Worm (Caenorhabditis elegans) whole organism, L3 larva: Measurements from ENCODE around the gene cyp-35A3.

Experiments
- R02D3.7 ChIP-seq: fragments of 150-350 bp; optimal IDR thresholded peaks from 2 replicates; lab custom pipeline; 2014; ENCODE audit warnings: missing biosample characterization, missing genetic modification characterization
- aly-2 ChIP-seq: fragments of 150-350 bp; optimal IDR thresholded peaks from 2 replicates; lab custom pipeline; 2014; ENCODE audit warnings: missing biosample characterization, missing genetic modification characterization
- ama-1 ChIP-seq: fragments of 150-350 bp; optimal IDR thresholded peaks from 2 replicates; lab custom pipeline; 2018
- ceh-16 ChIP-seq: sonication (generic microtip); optimal IDR thresholded peaks from 2 replicates; lab custom pipeline; 2017; ENCODE audit warnings: missing biosample characterization, missing genetic modification characterization
- ceh-28 ChIP-seq: fragments of 150-350 bp; optimal IDR thresholded peaks from 2 replicates; lab custom pipeline; 2014; ENCODE audit warnings: missing biosample characterization, missing genetic modification reagents, missing genetic modification characterization
- ceh-82 ChIP-seq: fragments of 150-350 bp; optimal IDR thresholded peaks from 2 replicates; lab custom pipeline; 2014; ENCODE audit warnings: missing biosample characterization, missing genetic modification characterization
- daf-12 ChIP-seq: fragments of 150-350 bp; optimal IDR thresholded peaks from 2 replicates; lab custom pipeline; 2014; ENCODE audit warnings: missing biosample characterization, missing genetic modification reagents, missing genetic modification characterization
- egl-5 ChIP-seq: fragments of 150-350 bp; optimal IDR thresholded peaks from 2 replicates; lab custom pipeline; 2017; ENCODE audit warnings: missing biosample characterization, missing genetic modification reagents, missing genetic modification characterization, inconsistent platforms
- elt-1 ChIP-seq: fragments of 150-350 bp; optimal IDR thresholded peaks from 2 replicates; lab custom pipeline; 2014; ENCODE audit warnings: missing biosample characterization, missing genetic modification characterization
- elt-3 ChIP-seq, 3 experiments: fragments of 150-350 bp in 1 of 3; sonication (generic microtip) in 2 of 3; optimal IDR thresholded peaks; 2 replicates in 2 of 3; 4 replicates in 1 of 3; lab custom pipeline; 2014 to 2017; ENCODE audit warnings: missing biosample characterization in 3 of 3, missing genetic modification characterization in 3 of 3
- eor-1 ChIP-seq, 2 experiments: fragments of 150-350 bp; optimal IDR thresholded peaks; 2 replicates each; lab custom pipeline; 2014 to 2018; ENCODE audit warnings: missing biosample characterization in 2 of 2, missing genetic modification characterization in 2 of 2
- fkh-2 ChIP-seq: fragments of 150-350 bp; optimal IDR thresholded peaks from 2 replicates; lab custom pipeline; 2014; ENCODE audit warnings: missing biosample characterization, missing genetic modification reagents, missing genetic modification characterization
- fos-1 ChIP-seq: fragments of 150-350 bp; optimal IDR thresholded peaks from 2 replicates; lab custom pipeline; 2014; ENCODE audit warnings: missing biosample characterization, missing genetic modification characterization
- hmg-11 ChIP-seq: sonication (generic microtip); optimal IDR thresholded peaks from 2 replicates; lab custom pipeline; 2016; ENCODE audit warnings: missing genetic modification characterization, missing compliant biosample characterization
- lin-15B ChIP-seq: fragments of 150-350 bp; optimal IDR thresholded peaks from 2 replicates; lab custom pipeline; 2014; ENCODE audit warnings: missing biosample characterization, missing genetic modification characterization
- lin-39 ChIP-seq: fragments of 150-350 bp; optimal IDR thresholded peaks from 2 replicates; lab custom pipeline; 2018; ENCODE audit warnings: missing biosample characterization, missing genetic modification reagents, missing genetic modification characterization
- lsy-12 ChIP-seq: sonication (generic microtip); optimal IDR thresholded peaks from 2 replicates; lab custom pipeline; 2016; ENCODE audit warnings: mild to moderate bottlenecking, missing genetic modification characterization, missing compliant biosample characterization
- mml-1 ChIP-seq: fragments of 150-350 bp; sonication (generic microtip); optimal IDR thresholded peaks from 3 replicates; lab custom pipeline; 2014; ENCODE audit warnings: missing biosample characterization, missing genetic modification characterization
- nfya-1 ChIP-seq: sonication (generic microtip); optimal IDR thresholded peaks from 2 replicates; lab custom pipeline; 2017; ENCODE audit warnings: missing genetic modification characterization, mild to moderate bottlenecking, missing compliant biosample characterization, antibody characterized with exemption, moderate library complexity; ENCODE audit not compliant: insufficient read depth
- nhr-12 ChIP-seq: fragments of 150-350 bp; optimal IDR thresholded peaks from 2 replicates; lab custom pipeline; 2014; ENCODE audit warnings: missing biosample characterization, missing genetic modification characterization
- nhr-23 ChIP-seq: fragments of 150-350 bp; optimal IDR thresholded peaks from 2 replicates; lab custom pipeline; 2014; ENCODE audit warnings: missing biosample characterization, missing genetic modification reagents, missing genetic modification characterization
- nhr-237 ChIP-seq: fragments of 150-350 bp; optimal IDR thresholded peaks from 2 replicates; lab custom pipeline; 2014; ENCODE audit warnings: missing biosample characterization, missing genetic modification characterization
- nhr-28 ChIP-seq: fragments of 150-350 bp; optimal IDR thresholded peaks from 2 replicates; lab custom pipeline; 2014; ENCODE audit warnings: missing biosample characterization, missing genetic modification characterization
- nhr-43 ChIP-seq: sonication (generic microtip); optimal IDR thresholded peaks from 2 replicates; lab custom pipeline; 2016; ENCODE audit warnings: mild to moderate bottlenecking, missing genetic modification characterization, missing compliant biosample characterization; ENCODE audit not compliant: poor library complexity, severe bottlenecking
- nhr-67 ChIP-seq: fragments of 150-350 bp; optimal IDR thresholded peaks from 2 replicates; lab custom pipeline; 2014; ENCODE audit warnings: missing biosample characterization, missing genetic modification characterization
- nhr-77 ChIP-seq: fragments of 150-350 bp; optimal IDR thresholded peaks from 2 replicates; lab custom pipeline; 2014; ENCODE audit warnings: missing biosample characterization, missing genetic modification characterization
- pqm-1 ChIP-seq: fragments of 150-350 bp; optimal IDR thresholded peaks from 2 replicates; lab custom pipeline; 2017; ENCODE audit warnings: missing biosample characterization, missing genetic modification characterization, inconsistent platforms
- sea-2 ChIP-seq: fragments of 150-350 bp; sonication (generic microtip); optimal IDR thresholded peaks from 4 replicates; lab custom pipeline; 2014; ENCODE audit warnings: missing biosample characterization, missing genetic modification reagents, missing genetic modification characterization
- snpc-4 ChIP-seq: fragments of 150-350 bp; optimal IDR thresholded peaks from 2 replicates; lab custom pipeline; 2014; ENCODE audit warnings: missing biosample characterization, missing genetic modification characterization
- tbx-2 ChIP-seq: sonication (generic microtip); optimal IDR thresholded peaks from 2 replicates; lab custom pipeline; 2016; ENCODE audit warnings: mild to moderate bottlenecking, missing genetic modification characterization, missing compliant biosample characterization
- unc-39 ChIP-seq: sonication (generic microtip); optimal IDR thresholded peaks from 4 replicates; lab custom pipeline; 2017; ENCODE audit warnings: missing biosample characterization, missing genetic modification characterization
- unc-62 ChIP-seq: fragments of 150-350 bp; sonication (generic microtip); optimal IDR thresholded peaks from 4 replicates; lab custom pipeline; 2014; ENCODE audit warnings: missing biosample characterization, missing genetic modification reagents, missing genetic modification characterization
- zag-1 ChIP-seq: fragments of 150-350 bp; optimal IDR thresholded peaks from 2 replicates; lab custom pipeline; 2014; ENCODE audit warnings: missing biosample characterization, missing genetic modification characterization
- ztf-11 ChIP-seq: fragments of 150-350 bp; optimal IDR thresholded peaks from 2 replicates; lab custom pipeline; 2014; ENCODE audit warnings: missing biosample characterization, missing genetic modification characterization

Gene cyp-35A3

ce11 chrV:4007927-4008326 is 14.5 kb upstream of the cyp-35A3 start, which contains the start of gene srh-7:
TSS of gene srh-7 (plus strand) at chrV:4008227.
- TF ChIP-seq pqm-1 (tag; lab: Kevin White, UChicago): no peak
- no peak for TF ChIP-seq daf-12 (tag; lab: Kevin White, UChicago)
- no peak for TF ChIP-seq nhr-237 (tag; lab: Kevin White, UChicago)
- no peak for TF ChIP-seq snpc-4 (tag; lab: Kevin White, UChicago)
- TF ChIP-seq, all 47 proteins: peak for 0

DNA sequence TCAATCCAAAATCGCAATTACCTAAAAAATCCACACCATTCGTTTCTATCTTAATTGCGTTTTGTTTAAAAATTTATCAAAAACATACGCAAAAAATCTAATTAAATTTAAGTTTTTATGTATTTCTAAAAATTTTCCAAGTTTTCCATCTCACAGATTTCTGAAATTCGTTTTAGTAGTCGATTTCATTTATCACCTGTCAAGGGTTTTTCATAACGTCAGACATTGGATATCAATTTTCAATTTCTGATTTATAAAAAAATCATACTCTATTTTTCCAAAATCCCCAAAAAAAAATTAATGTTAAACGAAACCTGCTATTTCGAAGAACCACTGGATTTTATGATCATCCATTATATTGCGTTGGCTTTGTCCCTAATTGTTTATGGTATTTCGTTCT is 12.2 kb upstream of the cyp-35A3 start, which contains the start of gene srh-4:
Gene srh-4, plus strand, starts transcription at position 301 of the 400 bp plus-strand sequence.
- no peak for TF ChIP-seq lsy-12 (tag; lab: Kevin White, UChicago)
- no peak for TF ChIP-seq nhr-23
- no peak for TF ChIP-seq ztf-11 (tag; lab: Kevin White, UChicago)
- no peak for TF ChIP-seq lin-15B (tag; lab: Kevin White, UChicago)
- no peak for TF ChIP-seq zag-1 (tag; lab: Kevin White, UChicago)
- TF ChIP-seq unc-62 (GFP tag; lab: Kevin White, UChicago): no peak
- TF ChIP-seq unc-39: no peak
- no peak for TF ChIP-seq nhr-12 (tag; lab: Kevin White, UChicago)
- TF ChIP-seq fkh-2: no peak
- no peak for TF ChIP-seq mml-1 (tag; lab: Kevin White, UChicago)
- TF ChIP-seq nfya-1: no peak
- no peak for TF ChIP-seq ceh-16
- TF ChIP-seq nhr-28 (tag; lab: Kevin White, UChicago): no peak
- no peak for TF ChIP-seq nhr-77
- TF ChIP-seq ceh-28 (tag; lab: Kevin White, UChicago): no peak
- TF ChIP-seq elt-1 (tag; lab: Kevin White, UChicago): no peak
- TF ChIP-seq lin-39 (tag; lab: Kevin White, UChicago): no peak
- no peak for TF ChIP-seq aly-2

- TF ChIP-seq hmg-11 (tag; lab: Kevin White, UChicago): no peak
- no peak for TF ChIP-seq aly-2
- TF ChIP-seq R02D3.7 (tag; lab: Kevin White, UChicago): no peak
- TF ChIP-seq ceh-82 (tag; lab: Kevin White, UChicago): no peak
- no peak for TF ChIP-seq sea-2 (GFP tag; lab: Kevin White, UChicago)
- TF ChIP-seq egl-5 (tag; lab: Kevin White, UChicago): no peak
- no peak for TF ChIP-seq lin-39 (tag; lab: Kevin White, UChicago)
- TF ChIP-seq nhr-77: no peak
- TF ChIP-seq nhr-23: no peak
- TF ChIP-seq ama-1: no peak
- no peak for TF ChIP-seq tbx-2
- TF ChIP-seq eor-1 (tag; optimal IDR thresholded peaks at IDR 0.05; lab: Kevin White, UChicago): no peak
- TF ChIP-seq nhr-12 (tag; lab: Kevin White, UChicago): no peak
- TF ChIP-seq, all 47 proteins: peak for 0
Measured at ce11 chrV:4016780-4017179, 5.6 kb upstream of the cyp-35A3 start, which contains the start of gene srw-89. TSS of gene srw-89 (plus strand) at chrV:4017080.

DNA sequence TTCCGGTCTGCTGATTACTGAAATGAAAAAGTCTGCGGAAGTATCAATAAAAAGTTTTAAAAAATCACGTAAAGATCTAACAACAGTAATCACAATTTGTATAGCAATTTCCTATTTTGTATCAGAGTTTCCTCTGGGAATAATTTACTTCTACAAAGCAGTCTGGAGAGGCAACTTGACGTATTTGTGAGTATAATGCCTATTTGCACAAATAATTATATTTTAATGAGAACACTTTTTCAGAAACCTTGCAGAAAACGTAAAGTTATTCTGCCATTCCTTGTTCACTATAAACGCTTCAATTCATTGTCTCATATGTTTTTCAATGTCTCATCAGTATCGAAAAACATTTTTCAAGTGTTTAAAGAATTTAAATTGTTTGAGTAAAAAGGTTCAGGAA is 3.8 kb upstream of the cyp-35A3 start:
- no peak for TF ChIP-seq nhr-237 (tag; lab: Kevin White, UChicago)
- TF ChIP-seq, all 47 proteins: peak for 0

- TF ChIP-seq fos-1 (tag; lab: Kevin White, UChicago) (no peak), nhr-67 (tag; lab: Kevin White, UChicago) (no peak), elt-3 (tag; optimal IDR thresholded peaks at IDR 0.05; lab: Kevin White, UChicago) (no peak), nhr-77 (no peak), nhr-43 (tag; lab: Kevin White, UChicago) (no peak), nhr-28 (tag; lab: Kevin White, UChicago) (no peak), nfya-1 (no peak), ama-1 (no peak), R02D3.7 (tag; lab: Kevin White, UChicago) (no peak), daf-12 (tag; lab: Kevin White, UChicago) (no peak)
- TF ChIP-seq, all 47 proteins: peak for 0
Measured at ce11 chrV:4019188-4019587, 3.2 kb upstream of the cyp-35A3 start, which contains the start of gene K09D9.3. TSS of gene K09D9.3 (plus strand) at chrV:4019488.
